Worm (Caenorhabditis elegans) whole organism, L4/young adult: ENCODE data around the gene unc-43.

Experiments used
- W03F9.2 ChIP-seq: fragments of 150-350 bp; optimal IDR thresholded peaks from 2 replicates; lab custom pipeline; 2014; ENCODE audit warnings: missing biosample characterization, missing genetic modification characterization
- dao-5 ChIP-seq: sonication (generic microtip); optimal IDR thresholded peaks from 2 replicates; lab custom pipeline; 2016; ENCODE audit warnings: missing genotype, missing genetic modification characterization, moderate library complexity, missing compliant biosample characterization
- him-1 ChIP-seq: sonication (generic microtip); optimal IDR thresholded peaks from 2 replicates; lab custom pipeline; 2016; ENCODE audit warnings: missing genotype, missing genetic modification reagents, missing genetic modification characterization, missing compliant biosample characterization

ce11 chrIV:10396827-10397226 is 46.8 kb upstream of the unc-43 start:
- TF ChIP-seq dao-5: no peak
- no peak for TF ChIP-seq W03F9.2
- TF ChIP-seq him-1 (tag; lab: Kevin White, UChicago): peak; percentile 1
